Fruit fly (Drosophila melanogaster): ENCODE results near the gene CG43050.

Gene CG43050

dm6 chr2L:13082177-13082576, 36.9 kb upstream of the CG43050 start (continued):
- no peak for TF ChIP-seq bcd (GFP tag; optimal IDR thresholded peaks at IDR 0.05)
- TF ChIP-seq unpg (GFP tag; optimal IDR thresholded peaks at IDR 0.05): peak; percentile 8
- TF ChIP-seq al (GFP tag; IDR thresholded peaks at IDR 0.05): no peak
- no peak for TF ChIP-seq scrt (GFP tag; optimal IDR thresholded peaks at IDR 0.05)
- no peak for TF ChIP-seq CG15696 (tag; optimal IDR thresholded peaks at IDR 0.05)
- TF ChIP-seq Spps (tag; optimal IDR thresholded peaks at IDR 0.05): no peak
- TF ChIP-seq Fer1 (GFP tag; optimal IDR thresholded peaks at IDR 0.05): peak; percentile 33
- no peak for TF ChIP-seq nmo (GFP tag; optimal IDR thresholded peaks at IDR 0.05)
- TF ChIP-seq CG4424 (GFP tag; optimal IDR thresholded peaks at IDR 0.05): no peak
- TF ChIP-seq eyg (GFP tag; optimal IDR thresholded peaks at IDR 0.05): peak; percentile 40
- no peak for TF ChIP-seq CG14441 (GFP tag; IDR thresholded peaks at IDR 0.05)
- TF ChIP-seq ERR (GFP tag; optimal IDR thresholded peaks at IDR 0.05): no peak
- TF ChIP-seq Dref (GFP tag; IDR thresholded peaks at IDR 0.05): no peak
- TF ChIP-seq MTF-1 (GFP tag; optimal IDR thresholded peaks at IDR 0.05; ENCODE audit: borderline replicate concordance): no peak
- no peak for TF ChIP-seq CG11696 (GFP tag; IDR thresholded peaks at IDR 0.05)
- TF ChIP-seq Camta (GFP tag; optimal IDR thresholded peaks at IDR 0.05): no peak
- no peak for TF ChIP-seq tgo (GFP tag; IDR thresholded peaks at IDR 0.05)
- TF ChIP-seq CTCF (GFP tag; optimal IDR thresholded peaks at IDR 0.05): no peak
- no peak for TF ChIP-seq hth (optimal IDR thresholded peaks at IDR 0.05)
- TF ChIP-seq Hsf (GFP tag; optimal IDR thresholded peaks at IDR 0.05): no peak
- no peak for TF ChIP-seq ind (GFP tag; optimal IDR thresholded peaks at IDR 0.05)
- no peak for TF ChIP-seq CG6854 (GFP tag; optimal IDR thresholded peaks at IDR 0.05)
- no peak for TF ChIP-seq tin (GFP tag; optimal IDR thresholded peaks at IDR 0.05)
- no peak for TF ChIP-seq CG30403 (GFP tag; optimal IDR thresholded peaks at IDR 0.05)
- no peak for TF ChIP-seq fd96Cb (tag; optimal IDR thresholded peaks at IDR 0.05)
- peak; percentile 19; the same call in 1 of the 3 replicates for TF ChIP-seq dysf (GFP tag; IDR thresholded peaks at IDR 0.05)
- no peak for TF ChIP-seq CG30431 (GFP tag; optimal IDR thresholded peaks at IDR 0.05)
- no peak for TF ChIP-seq CG10321 (GFP tag; IDR thresholded peaks at IDR 0.05)
- TF ChIP-seq CG17612 (GFP tag; IDR thresholded peaks at IDR 0.05): no peak
- no peak for TF ChIP-seq slbo (GFP tag; IDR thresholded peaks at IDR 0.05)
- no peak for TF ChIP-seq CG9932 (GFP tag; IDR thresholded peaks at IDR 0.05)
- TF ChIP-seq sna (GFP tag; IDR thresholded peaks at IDR 0.05; ENCODE audit: partially characterized antibody): no peak
- TF ChIP-seq H15 (GFP tag; IDR thresholded peaks at IDR 0.05): no peak
- TF ChIP-seq CG11093 (GFP tag; IDR thresholded peaks at IDR 0.05): no peak
- TF ChIP-seq BEAF-32 (GFP tag; optimal IDR thresholded peaks at IDR 0.05): no peak
- no peak for TF ChIP-seq Chrac-16 (GFP tag; optimal IDR thresholded peaks at IDR 0.05)
- TF ChIP-seq B-H2 (GFP tag; optimal IDR thresholded peaks at IDR 0.05): no peak
- TF ChIP-seq Hr78 (GFP tag; optimal IDR thresholded peaks at IDR 0.05): no peak
- TF ChIP-seq bbx (GFP tag; IDR thresholded peaks at IDR 0.05; ENCODE audit: partially characterized antibody): no peak
- TF ChIP-seq CG13123 (GFP tag; optimal IDR thresholded peaks at IDR 0.05): no peak
- TF ChIP-seq z (GFP tag; IDR thresholded peaks at IDR 0.05): no peak
- no peak for TF ChIP-seq Drgx (GFP tag; IDR thresholded peaks at IDR 0.05)
- no peak for TF ChIP-seq CG34422 (GFP tag; IDR thresholded peaks at IDR 0.05)
- TF ChIP-seq CG10565 (GFP tag; optimal IDR thresholded peaks at IDR 0.05): no peak
- no peak for TF ChIP-seq CG1647 (GFP tag; optimal IDR thresholded peaks at IDR 0.05)
- no peak for TF ChIP-seq nerfin-2 (GFP tag; IDR thresholded peaks at IDR 0.05; ENCODE audit: partially characterized antibody)
- TF ChIP-seq Abd-B (GFP tag; optimal IDR thresholded peaks at IDR 0.05): no peak
- TF ChIP-seq CG4707 (GFP tag; optimal IDR thresholded peaks at IDR 0.05): no peak
- no peak for TF ChIP-seq Hmx (GFP tag; optimal IDR thresholded peaks at IDR 0.05)
- no peak for TF ChIP-seq Dip3 (GFP tag; optimal IDR thresholded peaks at IDR 0.05)
- no peak for TF ChIP-seq CG11456 (GFP tag; IDR thresholded peaks at IDR 0.05)
- TF ChIP-seq tio (GFP tag; optimal IDR thresholded peaks at IDR 0.05): peak; percentile 12
- TF ChIP-seq lmd (GFP tag; IDR thresholded peaks at IDR 0.05): no peak
- TF ChIP-seq danr (GFP tag; IDR thresholded peaks at IDR 0.05): no peak

All from whole organism, embryonic.